Fruit fly (Drosophila melanogaster) whole organism, embryonic: ENCODE measurements around the gene Pdhb.

Experiments used
- CG10431 ChIP-seq: fragments of 200-800 bp; sonication (Bioruptor generic); optimal IDR thresholded peaks from 3 replicates; lab custom pipeline; 2018; ENCODE audit warnings: missing biosample characterization, mild to moderate bottlenecking, missing genetic modification characterization
- CG11398 ChIP-seq: fragments of 200-800 bp; sonication (Bioruptor generic); optimal IDR thresholded peaks from 2 replicates; lab custom pipeline; 2016; ENCODE audit warnings: missing biosample characterization, missing genetic modification characterization
- CG11723 ChIP-seq: fragments of 200-800 bp; sonication (Bioruptor generic); optimal IDR thresholded peaks from 2 replicates; lab custom pipeline; 2017; ENCODE audit warnings: missing biosample characterization, mild to moderate bottlenecking, missing genetic modification characterization
- CG16813 ChIP-seq: fragments of 200-800 bp; sonication (Bioruptor generic); IDR thresholded peaks from 3 replicates; pipeline ENCODE4 v1.3.6; 2022; ENCODE audit warnings: missing biosample characterization, missing genetic modification characterization; ENCODE audit not compliant: partially characterized antibody
- CG17568 ChIP-seq: fragments of 200-800 bp; sonication (Bioruptor generic); optimal IDR thresholded peaks from 2 replicates; lab custom pipeline; 2018; ENCODE audit warnings: missing biosample characterization, mild to moderate bottlenecking, missing genetic modification characterization, moderate library complexity
- CG18599 ChIP-seq: fragments of 200-800 bp; sonication (Bioruptor generic); optimal IDR thresholded peaks from 3 replicates; lab custom pipeline; 2017; ENCODE audit warnings: missing biosample characterization, missing genetic modification characterization, mild to moderate bottlenecking, moderate library complexity, missing genetic modification reagents
- CG2129 ChIP-seq: fragments of 200-800 bp; sonication (Bioruptor generic); IDR thresholded peaks from 2 replicates; pipeline ENCODE4 v1.3.6; 2022; ENCODE audit warnings: missing biosample characterization, missing genetic modification characterization; ENCODE audit not compliant: partially characterized antibody
- CG33213 ChIP-seq: fragments of 200-800 bp; sonication (Bioruptor generic); optimal IDR thresholded peaks from 3 replicates; lab custom pipeline; 2016; ENCODE audit warnings: missing biosample characterization, missing genetic modification characterization
- CG33557 ChIP-seq: fragments of 200-800 bp; sonication (Bioruptor generic); optimal IDR thresholded peaks from 2 replicates; lab custom pipeline; 2019; ENCODE audit warnings: missing biosample characterization, mild to moderate bottlenecking, missing genetic modification characterization, moderate library complexity
- CG42726 ChIP-seq: fragments of 200-800 bp; sonication (Bioruptor generic); IDR thresholded peaks from 2 replicates; pipeline ENCODE4 v1.3.6; 2022; ENCODE audit warnings: missing biosample characterization, missing genetic modification characterization; ENCODE audit not compliant: partially characterized antibody
- CG4854 ChIP-seq: fragments of 200-800 bp; sonication (Bioruptor generic); optimal IDR thresholded peaks from 2 replicates; lab custom pipeline; 2016; ENCODE audit warnings: missing biosample characterization, missing genetic modification characterization, inconsistent platforms
- CG6272 ChIP-seq: fragments of 200-800 bp; sonication (Bioruptor generic); IDR thresholded peaks from 2 replicates; pipeline ENCODE4 v1.3.6; 2022; ENCODE audit warnings: missing biosample characterization, missing genetic modification characterization
- CG7271 ChIP-seq: fragments of 200-800 bp; sonication (Bioruptor generic); optimal IDR thresholded peaks from 2 replicates; lab custom pipeline; 2018; ENCODE audit warnings: missing biosample characterization, mild to moderate bottlenecking, missing genetic modification characterization, moderate library complexity
- D ChIP-seq, 2 experiments: fragments of 200-800 bp in 1 of 2; fragments of >200 bp in 1 of 2; sonication (Bioruptor generic) in 1 of 2; optimal IDR thresholded peaks; 2 replicates in 1 of 2; 3 replicates in 1 of 2; lab custom pipeline; 2017; ENCODE audit warnings: mild to moderate bottlenecking in 1 of 2, missing biosample characterization in 1 of 2, missing genetic modification characterization in 1 of 2, missing genetic modification reagents in 1 of 2
- Dad ChIP-seq: fragments of 200-800 bp; sonication (Bioruptor generic); optimal IDR thresholded peaks from 3 replicates; lab custom pipeline; 2016; ENCODE audit warnings: missing biosample characterization, missing genetic modification characterization
- Dip2 ChIP-seq: fragments of 200-800 bp; sonication (Bioruptor generic); IDR thresholded peaks from 2 replicates; pipeline ENCODE4 v1.3.6; 2022; ENCODE audit warnings: missing biosample characterization, missing genetic modification characterization
- Dref ChIP-seq: fragments of 200-800 bp; sonication (Bioruptor generic); IDR thresholded peaks from 2 replicates; pipeline ENCODE4 v1.3.6; 2022; ENCODE audit warnings: missing biosample characterization, missing genetic modification characterization
- H15 ChIP-seq: fragments of 200-800 bp; sonication (Bioruptor generic); IDR thresholded peaks from 3 replicates; pipeline ENCODE4 v1.3.6; 2022; ENCODE audit warnings: missing biosample characterization, missing genetic modification characterization
- MBD-R2 ChIP-seq: fragments of 200-800 bp; sonication (Bioruptor generic); IDR thresholded peaks from 2 replicates; pipeline ENCODE4 v1.3.6; 2022; ENCODE audit warnings: missing biosample characterization, missing genetic modification characterization
- Med ChIP-seq: fragments of 200-800 bp; sonication (Bioruptor generic); peaks from one replicate; lab custom pipeline; 2016; ENCODE audit warnings: missing biosample characterization, missing genetic modification characterization, mild to moderate bottlenecking, inconsistent platforms, moderate library complexity
- Nf-YA ChIP-seq: fragments of 200-800 bp; sonication (Bioruptor generic); IDR thresholded peaks from 2 replicates; pipeline ENCODE4 v1.3.6; 2022; ENCODE audit warnings: missing biosample characterization, missing genetic modification characterization
- NfI ChIP-seq: fragments of 200-800 bp; sonication (Bioruptor generic); optimal IDR thresholded peaks from 3 replicates; lab custom pipeline; 2018; ENCODE audit warnings: missing biosample characterization, mild to moderate bottlenecking, missing genetic modification characterization, moderate library complexity
- Ravus ChIP-seq: fragments of 200-800 bp; sonication (Bioruptor generic); IDR thresholded peaks from 2 replicates; pipeline ENCODE4 v1.3.6; 2022; ENCODE audit warnings: missing biosample characterization, missing genetic modification characterization
- Rfx ChIP-seq: fragments of 200-800 bp; sonication (Bioruptor generic); IDR thresholded peaks from 2 replicates; pipeline ENCODE4 v1.3.6; 2022; ENCODE audit warnings: missing biosample characterization, missing genetic modification characterization
- Scr ChIP-seq: fragments of 200-800 bp; sonication (Bioruptor generic); IDR thresholded peaks from 2 replicates; pipeline ENCODE4 v1.3.6; 2022; ENCODE audit warnings: missing biosample characterization, missing genetic modification characterization; ENCODE audit not compliant: partially characterized antibody
- Trl ChIP-seq, 3 experiments: fragments of >200 bp in 2 of 3; fragments of 200-800 bp in 1 of 3; sonication (Bioruptor generic) in 1 of 3; optimal IDR thresholded peaks; 2 replicates in 1 of 3; 3 replicates in 2 of 3; lab custom pipeline; 2016 to 2017; ENCODE audit warnings: missing biosample characterization in 1 of 3, missing genetic modification characterization in 1 of 3
- abd-A ChIP-seq: fragments of 200-800 bp; sonication (Bioruptor generic); optimal IDR thresholded peaks from 3 replicates; lab custom pipeline; 2019; ENCODE audit warnings: missing biosample characterization, mild to moderate bottlenecking, missing genetic modification characterization, moderate library complexity
- caup ChIP-seq: fragments of 200-800 bp; sonication (Bioruptor generic); optimal IDR thresholded peaks from 3 replicates; lab custom pipeline; 2017; ENCODE audit warnings: missing biosample characterization, mild to moderate bottlenecking, missing genetic modification characterization, moderate library complexity; ENCODE audit not compliant: severe bottlenecking
- dan ChIP-seq: fragments of 200-800 bp; sonication (Bioruptor generic); IDR thresholded peaks from 2 replicates; pipeline ENCODE4 v1.3.6; 2022; ENCODE audit warnings: missing biosample characterization, missing genetic modification characterization
- dmrt11E ChIP-seq: fragments of 200-800 bp; sonication (Bioruptor generic); optimal IDR thresholded peaks from 3 replicates; lab custom pipeline; 2018; ENCODE audit warnings: missing biosample characterization, mild to moderate bottlenecking, missing genetic modification characterization, moderate library complexity
- dpn ChIP-seq, 2 experiments: fragments of 200-800 bp; sonication (Bioruptor generic); optimal IDR thresholded peaks; 3 replicates each; lab custom pipeline; 2016; ENCODE audit warnings: missing biosample characterization in 2 of 2, missing genetic modification characterization in 2 of 2
- ems ChIP-seq: fragments of 200-800 bp; sonication (Bioruptor generic); optimal IDR thresholded peaks from 3 replicates; lab custom pipeline; 2016; ENCODE audit warnings: missing biosample characterization, missing genetic modification characterization
- ewg ChIP-seq: fragments of 200-800 bp; sonication (Bioruptor generic); optimal IDR thresholded peaks from 3 replicates; lab custom pipeline; 2017; ENCODE audit warnings: mild to moderate bottlenecking, missing biosample characterization, missing genetic modification reagents, missing genetic modification characterization
- gt ChIP-seq: fragments of 200-800 bp; sonication (Bioruptor generic); IDR thresholded peaks from 2 replicates; pipeline ENCODE4 v1.3.6; 2022; ENCODE audit warnings: missing biosample characterization, missing genetic modification characterization
- maf-S ChIP-seq: fragments of 200-800 bp; sonication (Bioruptor generic); optimal IDR thresholded peaks from 2 replicates; lab custom pipeline; 2016; ENCODE audit warnings: missing biosample characterization, missing genetic modification characterization
- nau ChIP-seq: fragments of 200-800 bp; sonication (Bioruptor generic); optimal IDR thresholded peaks from 3 replicates; lab custom pipeline; 2017; ENCODE audit warnings: missing biosample characterization, mild to moderate bottlenecking, missing genetic modification characterization, missing genetic modification reagents
- nmo ChIP-seq: fragments of 200-800 bp; sonication (Bioruptor generic); optimal IDR thresholded peaks from 2 replicates; lab custom pipeline; 2018; ENCODE audit warnings: missing biosample characterization, mild to moderate bottlenecking, missing genetic modification characterization, moderate library complexity
- org-1 ChIP-seq: fragments of 200-800 bp; sonication (Bioruptor generic); optimal IDR thresholded peaks from 2 replicates; lab custom pipeline; 2017; ENCODE audit warnings: missing biosample characterization, missing genetic modification characterization
- peb ChIP-seq: fragments of 200-800 bp; sonication (Bioruptor generic); IDR thresholded peaks from 2 replicates; pipeline ENCODE4 v1.3.6; 2022; ENCODE audit warnings: missing biosample characterization, missing genetic modification characterization
- ranshi ChIP-seq: fragments of 200-800 bp; sonication (Bioruptor generic); IDR thresholded peaks from 2 replicates; pipeline ENCODE4 v1.3.6; 2022; ENCODE audit warnings: missing biosample characterization, missing genetic modification characterization
- salm ChIP-seq: fragments of 200-800 bp; sonication (Bioruptor generic); optimal IDR thresholded peaks from 2 replicates; lab custom pipeline; 2018; ENCODE audit warnings: missing biosample characterization, mild to moderate bottlenecking, missing genetic modification characterization
- sd ChIP-seq: fragments of 200-800 bp; sonication (Bioruptor generic); optimal IDR thresholded peaks from 3 replicates; lab custom pipeline; 2018; ENCODE audit warnings: missing biosample characterization, mild to moderate bottlenecking, missing genetic modification characterization, moderate library complexity
- slbo ChIP-seq: fragments of 200-800 bp; sonication (Bioruptor generic); IDR thresholded peaks from 2 replicates; pipeline ENCODE4 v1.3.6; 2022; ENCODE audit warnings: missing biosample characterization, missing genetic modification characterization
- sob ChIP-seq: fragments of 200-800 bp; sonication (Bioruptor generic); IDR thresholded peaks from 2 replicates; pipeline ENCODE4 v1.3.6; 2022; ENCODE audit warnings: missing biosample characterization, missing genetic modification characterization
- ssp ChIP-seq: fragments of 200-800 bp; sonication (Bioruptor generic); IDR thresholded peaks from 2 replicates; pipeline ENCODE4 v1.3.6; 2022; ENCODE audit warnings: missing biosample characterization, missing genetic modification characterization
- sug ChIP-seq: fragments of 200-800 bp; optimal IDR thresholded peaks from 2 replicates; lab custom pipeline; 2019; ENCODE audit warnings: missing biosample characterization, mild to moderate bottlenecking, missing genetic modification characterization, moderate library complexity
- tin ChIP-seq: fragments of 200-800 bp; sonication (Bioruptor generic); optimal IDR thresholded peaks from 3 replicates; lab custom pipeline; 2016; ENCODE audit warnings: missing biosample characterization, missing genetic modification characterization
- wek ChIP-seq: fragments of 200-800 bp; sonication (Bioruptor generic); optimal IDR thresholded peaks from 3 replicates; lab custom pipeline; 2018; ENCODE audit warnings: missing biosample characterization, mild to moderate bottlenecking, missing genetic modification characterization, moderate library complexity
- zen2 ChIP-seq: fragments of 200-800 bp; sonication (Bioruptor generic); IDR thresholded peaks from 3 replicates; pipeline ENCODE4 v1.3.6; 2022; ENCODE audit warnings: missing biosample characterization, missing genetic modification characterization; ENCODE audit not compliant: partially characterized antibody
- zf30C ChIP-seq: fragments of 200-800 bp; sonication (Bioruptor generic); optimal IDR thresholded peaks from 3 replicates; lab custom pipeline; 2018; ENCODE audit warnings: missing biosample characterization, mild to moderate bottlenecking, missing genetic modification characterization

Gene Pdhb

DNA sequence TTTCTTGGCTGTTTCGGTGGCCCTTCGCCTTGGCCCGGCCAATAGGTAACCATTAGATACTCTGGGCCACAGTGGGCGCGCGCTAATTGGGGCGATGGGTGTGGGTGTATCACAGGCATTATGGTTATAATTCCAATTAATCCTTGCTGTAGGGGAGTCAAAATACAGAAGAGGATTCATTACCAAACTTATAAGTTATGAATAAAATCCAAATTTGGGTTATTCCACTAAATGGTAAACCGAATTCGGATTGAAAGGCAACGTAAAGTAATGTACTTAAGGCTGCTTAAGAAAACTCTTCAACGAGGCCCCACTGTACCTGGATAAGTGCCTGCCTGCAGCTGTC lies 23.2 kb upstream of the Pdhb start (continued):
- no peak for TF ChIP-seq zen2 (GFP tag; lab: Robert Waterston, UW)
- TF ChIP-seq ssp (GFP tag; lab: Robert Waterston, UW) = peak; percentile 27; the same call in 1 of the 2 replicates
- no peak for TF ChIP-seq CG42726 (GFP tag; lab: Robert Waterston, UW)
- peak; percentile 85 for TF ChIP-seq Med (GFP tag; lab: Kevin White, UChicago)
- peak; percentile 1 for TF ChIP-seq org-1 (GFP tag; lab: Kevin White, UChicago)
- no peak for TF ChIP-seq maf-S (GFP tag; lab: Kevin White, UChicago)
- TF ChIP-seq ewg (GFP tag; lab: Kevin White, UChicago) = no peak
- no peak for TF ChIP-seq wek (GFP tag; lab: Kevin White, UChicago)
- 0 out of 3 replicates have a peak, but pooled peaks have one; percentile 17 for TF ChIP-seq H15
- TF ChIP-seq peb = peak; percentile 43; the same call in 1 of the 2 replicates
- peak; percentile 29 for TF ChIP-seq caup (GFP tag; lab: Kevin White, UChicago)
- TF ChIP-seq tin (GFP tag; lab: Kevin White, UChicago) = peak; percentile 55
- TF ChIP-seq CG18599 (GFP tag; lab: Kevin White, UChicago) = peak; percentile 75
- peak; percentile 35; the same call in 1 of the 2 replicates for TF ChIP-seq CG6272 (GFP tag; lab: Robert Waterston, UW)
- no peak for TF ChIP-seq salm (tag; lab: Kevin White, UChicago)
- TF ChIP-seq D (optimal IDR thresholded peaks at IDR 0.05; lab: Kevin White, UChicago) = no peak
- no peak for TF ChIP-seq D (GFP tag; optimal IDR thresholded peaks at IDR 0.05; lab: Kevin White, UChicago)
- peak; percentile 62 for TF ChIP-seq nau (GFP tag; lab: Kevin White, UChicago)
- TF ChIP-seq slbo (GFP tag; lab: Robert Waterston, UW) = no peak
- no peak for TF ChIP-seq CG33213 (GFP tag; lab: Kevin White, UChicago)
- no peak for TF ChIP-seq NfI (GFP tag; lab: Kevin White, UChicago)
- no peak for TF ChIP-seq CG7271 (tag; lab: Kevin White, UChicago)
- no peak for TF ChIP-seq dmrt11E (tag; lab: Kevin White, UChicago)
- TF ChIP-seq dpn (GFP tag; optimal IDR thresholded peaks at IDR 0.05; lab: Kevin White, UChicago) = no peak
- no peak for TF ChIP-seq CG2129
- no peak for TF ChIP-seq Scr
- peak; percentile 64 for TF ChIP-seq Rfx
- TF ChIP-seq Ravus (GFP tag; lab: Robert Waterston, UW) = no peak
- TF ChIP-seq CG33557 = no peak
- TF ChIP-seq dan (GFP tag; lab: Robert Waterston, UW) = no peak
- TF ChIP-seq nmo = peak; percentile 57
- TF ChIP-seq CG10431 (GFP tag; lab: Kevin White, UChicago) = no peak
- TF ChIP-seq zf30C = no peak
- TF ChIP-seq MBD-R2 (GFP tag; lab: Robert Waterston, UW) = no peak
- TF ChIP-seq Dip2 = no peak
- no peak for TF ChIP-seq ems
- no peak for TF ChIP-seq Trl (optimal IDR thresholded peaks at IDR 0.05; lab: Kevin White, UChicago)
- no peak for TF ChIP-seq Trl (GFP tag; optimal IDR thresholded peaks at IDR 0.05; lab: Kevin White, UChicago)
- TF ChIP-seq Nf-YA = no peak
- TF ChIP-seq sob (GFP tag; lab: Robert Waterston, UW) = no peak
- TF ChIP-seq abd-A (tag; lab: Kevin White, UChicago) = peak; percentile 26
- no peak for TF ChIP-seq sug (tag; lab: Kevin White, UChicago)
- TF ChIP-seq CG16813 = no peak
- no peak for TF ChIP-seq Dref (GFP tag; lab: Robert Waterston, UW)
- no peak for TF ChIP-seq CG4854
- no peak for TF ChIP-seq sd (tag; lab: Kevin White, UChicago)
- TF ChIP-seq CG11398 (GFP tag; lab: Kevin White, UChicago) = no peak
- TF ChIP-seq Dad (GFP tag; lab: Kevin White, UChicago) = no peak
- TF ChIP-seq CG11723 (GFP tag; lab: Kevin White, UChicago) = no peak
- TF ChIP-seq CG17568 (GFP tag; lab: Kevin White, UChicago) = no peak
- no peak for TF ChIP-seq gt (GFP tag; lab: Robert Waterston, UW)
- peak; percentile 42; the same call in 1 of the 2 replicates for TF ChIP-seq ranshi (GFP tag; lab: Robert Waterston, UW)
